Fruit fly (Drosophila melanogaster): ENCODE data around the gene CG13843.

Gene CG13843

DNA sequence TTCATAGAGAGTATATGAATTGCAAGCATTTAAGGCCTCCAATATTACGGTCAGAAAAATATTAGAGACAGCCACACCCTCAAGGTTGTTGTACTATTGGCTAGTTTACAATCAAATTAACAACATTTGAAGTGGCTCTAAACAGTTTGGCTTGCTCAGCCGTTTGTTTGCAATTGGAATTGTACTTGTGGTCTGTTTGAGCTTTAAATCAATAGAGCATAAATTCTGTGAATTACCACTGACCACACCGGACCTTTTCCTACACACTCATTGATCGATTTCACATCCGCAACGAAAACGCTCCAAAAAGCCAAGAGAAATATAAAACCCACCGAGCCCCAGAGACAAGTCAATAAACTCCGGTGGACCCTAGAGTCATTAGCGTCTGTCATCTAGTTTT is 35.7 kb upstream of the CG13843 start:
- TF ChIP-seq pad (GFP tag; optimal IDR thresholded peaks at IDR 0.05) (no peak), CG14711 (tag; optimal IDR thresholded peaks at IDR 0.05) (no peak), Hr96 (GFP tag; optimal IDR thresholded peaks at IDR 0.05) (no peak), CG7101 (tag; optimal IDR thresholded peaks at IDR 0.05) (no peak), CG1620 (GFP tag; optimal IDR thresholded peaks at IDR 0.05) (no peak), cnc (optimal IDR thresholded peaks at IDR 0.05) (no peak), cic (GFP tag; optimal IDR thresholded peaks at IDR 0.05) (no peak), toe (GFP tag; optimal IDR thresholded peaks at IDR 0.05) (no peak), ovo (GFP tag; optimal IDR thresholded peaks at IDR 0.05) (no peak), CG33017 (tag; optimal IDR thresholded peaks at IDR 0.05) (no peak), bab1 (GFP tag; optimal IDR thresholded peaks at IDR 0.05) (no peak), tj (GFP tag; optimal IDR thresholded peaks at IDR 0.05) (no peak), CG12768 (GFP tag; optimal IDR thresholded peaks at IDR 0.05) (no peak), Mnt (GFP tag; optimal IDR thresholded peaks at IDR 0.05) (no peak), Crg-1 (GFP tag; optimal IDR thresholded peaks at IDR 0.05) (no peak), Clk (GFP tag; optimal IDR thresholded peaks at IDR 0.05) (no peak), CG11617 (GFP tag; optimal IDR thresholded peaks at IDR 0.05) (no peak), kay (GFP tag; ENCODE audit: borderline replicate concordance) (no peak), CG5204 (GFP tag; optimal IDR thresholded peaks at IDR 0.05) (no peak), CG7045 (GFP tag; optimal IDR thresholded peaks at IDR 0.05) (no peak)

DNA sequence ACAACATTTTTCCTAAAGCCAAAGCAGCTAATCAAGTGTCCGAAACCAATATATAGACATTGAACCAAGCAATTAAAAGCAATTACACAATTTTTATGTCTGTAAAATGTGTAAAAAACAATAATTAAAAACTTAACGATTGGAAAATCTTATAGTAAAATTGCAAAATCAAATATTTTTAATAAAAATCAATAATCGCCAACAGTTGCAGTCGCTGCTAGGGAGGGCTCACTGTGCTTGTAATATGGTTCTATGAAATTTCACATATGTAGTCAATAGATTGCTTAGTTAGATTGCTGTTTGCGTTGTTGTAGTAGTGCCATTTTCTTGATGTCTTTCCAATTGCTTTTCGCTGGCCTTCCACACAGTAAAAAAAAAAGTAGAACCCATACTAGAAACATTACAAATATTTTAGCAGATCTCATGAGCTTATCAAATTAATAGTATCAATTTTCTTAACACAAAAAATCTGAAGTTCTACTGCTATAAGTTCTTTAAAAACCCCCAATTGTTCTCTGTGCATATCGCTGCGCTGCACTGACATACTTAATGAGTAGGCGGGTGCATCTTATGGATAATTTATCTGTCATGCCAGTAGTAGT is 33.1 kb upstream of the CG13843 start:
- no peak for TF ChIP-seq tj (GFP tag; optimal IDR thresholded peaks at IDR 0.05)
- no peak for TF ChIP-seq CG1620 (GFP tag; optimal IDR thresholded peaks at IDR 0.05)
- TF ChIP-seq cic (GFP tag; optimal IDR thresholded peaks at IDR 0.05): no peak
- no peak for TF ChIP-seq CG33017 (tag; optimal IDR thresholded peaks at IDR 0.05)
- no peak for TF ChIP-seq Hr96 (GFP tag; optimal IDR thresholded peaks at IDR 0.05)

DNA sequence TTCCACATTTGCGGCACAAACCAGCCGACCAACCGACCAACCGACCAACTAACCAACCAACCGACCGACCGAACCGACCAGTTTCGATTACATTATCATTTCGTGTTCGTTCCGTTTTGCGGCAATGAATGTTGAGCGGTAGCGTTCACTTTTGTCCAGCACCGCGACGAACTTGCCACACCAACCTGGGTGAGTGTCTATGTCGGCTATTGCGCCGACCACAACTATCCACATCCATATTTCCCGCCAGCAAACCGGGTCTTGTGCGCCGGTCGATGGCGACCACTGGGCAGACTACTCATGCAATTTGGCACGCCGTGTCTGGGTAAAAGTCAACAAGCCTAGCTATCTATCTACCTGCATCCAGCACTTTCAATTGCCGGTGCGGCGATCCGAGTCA is 32.3 kb upstream of the CG13843 start:
- TF ChIP-seq CG33017 (tag; optimal IDR thresholded peaks at IDR 0.05) (no peak), CG5204 (GFP tag; optimal IDR thresholded peaks at IDR 0.05) (no peak), Clk (GFP tag; optimal IDR thresholded peaks at IDR 0.05) (no peak), CG14711 (tag; optimal IDR thresholded peaks at IDR 0.05) (no peak), CG1620 (GFP tag; optimal IDR thresholded peaks at IDR 0.05) (no peak), CG7101 (tag; optimal IDR thresholded peaks at IDR 0.05) (no peak), cnc (optimal IDR thresholded peaks at IDR 0.05) (no peak), tj (GFP tag; optimal IDR thresholded peaks at IDR 0.05) (no peak), toe (GFP tag; optimal IDR thresholded peaks at IDR 0.05) (no peak), CG11617 (GFP tag; optimal IDR thresholded peaks at IDR 0.05) (no peak), CG7045 (GFP tag; optimal IDR thresholded peaks at IDR 0.05) (no peak), kay (GFP tag; ENCODE audit: borderline replicate concordance) (no peak), ovo (GFP tag; optimal IDR thresholded peaks at IDR 0.05) (no peak), bab1 (GFP tag; optimal IDR thresholded peaks at IDR 0.05) (no peak), Crg-1 (GFP tag; optimal IDR thresholded peaks at IDR 0.05) (no peak), CG12768 (GFP tag; optimal IDR thresholded peaks at IDR 0.05) (no peak), pad (GFP tag; optimal IDR thresholded peaks at IDR 0.05) (no peak)

DNA sequence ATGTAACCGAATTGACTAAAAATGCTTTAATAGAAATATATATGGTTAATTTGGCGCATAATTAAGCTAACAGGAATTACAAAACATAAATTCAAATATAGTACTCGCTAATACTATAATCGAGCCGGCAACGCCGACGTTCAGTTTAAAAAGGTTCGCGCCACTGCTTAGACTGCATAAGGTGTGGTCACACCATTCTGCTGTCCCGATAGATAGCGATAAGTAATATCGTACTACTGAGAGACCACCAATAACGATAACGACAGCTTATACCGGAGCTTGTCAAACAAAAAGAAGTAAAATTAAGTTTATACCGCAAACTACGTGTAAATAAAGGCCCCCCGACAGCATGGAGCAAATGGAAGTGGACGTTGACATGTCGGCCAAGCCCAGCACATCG is 28.7 kb upstream of the CG13843 start, which contains the start of gene CSN6:
Gene CSN6, plus strand, starts transcription at position 228 of the 400 bp plus-strand sequence.
- TF ChIP-seq Mnt (GFP tag; optimal IDR thresholded peaks at IDR 0.05) (peak; percentile 57), CG5204 (GFP tag; optimal IDR thresholded peaks at IDR 0.05) (no peak), tj (GFP tag; optimal IDR thresholded peaks at IDR 0.05) (no peak), Clk (GFP tag; optimal IDR thresholded peaks at IDR 0.05) (no peak), CG11617 (GFP tag; optimal IDR thresholded peaks at IDR 0.05) (no peak), bab1 (GFP tag; optimal IDR thresholded peaks at IDR 0.05) (peak; percentile 72)

DNA sequence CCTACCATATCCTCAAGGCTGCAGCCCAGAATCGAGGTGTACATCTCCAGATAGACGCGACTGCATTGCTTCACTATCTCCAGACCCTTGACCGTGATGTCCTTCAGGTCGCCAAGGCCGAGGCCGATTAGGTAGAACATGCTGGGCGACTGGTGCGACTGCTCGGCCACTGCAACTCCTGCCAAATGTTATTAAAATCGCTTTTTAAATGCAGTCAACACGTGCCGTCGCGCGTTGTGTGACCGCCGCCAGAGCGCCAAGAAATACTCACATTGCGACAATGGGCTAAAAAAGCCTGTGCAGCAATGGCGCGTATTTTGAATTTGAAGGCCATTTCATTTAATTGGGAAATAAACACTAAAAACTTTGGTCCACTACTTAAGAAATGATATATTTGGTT is 26.3 kb upstream of the CG13843 start, which contains the start of gene Dph5:
Gene Dph5, minus strand, starts transcription at position 245 of the 400 bp plus-strand sequence.
- peak; percentile 91 for TF ChIP-seq Mnt (GFP tag; optimal IDR thresholded peaks at IDR 0.05)
- no peak for TF ChIP-seq CG7101 (tag; optimal IDR thresholded peaks at IDR 0.05)
- no peak for TF ChIP-seq kay (GFP tag; ENCODE audit: borderline replicate concordance)
- TF ChIP-seq CG1620 (GFP tag; optimal IDR thresholded peaks at IDR 0.05): no peak
- TF ChIP-seq bab1 (GFP tag; optimal IDR thresholded peaks at IDR 0.05): peak; percentile 7
- no peak for TF ChIP-seq CG14711 (tag; optimal IDR thresholded peaks at IDR 0.05)
- no peak for TF ChIP-seq Hr96 (GFP tag; optimal IDR thresholded peaks at IDR 0.05)

DNA sequence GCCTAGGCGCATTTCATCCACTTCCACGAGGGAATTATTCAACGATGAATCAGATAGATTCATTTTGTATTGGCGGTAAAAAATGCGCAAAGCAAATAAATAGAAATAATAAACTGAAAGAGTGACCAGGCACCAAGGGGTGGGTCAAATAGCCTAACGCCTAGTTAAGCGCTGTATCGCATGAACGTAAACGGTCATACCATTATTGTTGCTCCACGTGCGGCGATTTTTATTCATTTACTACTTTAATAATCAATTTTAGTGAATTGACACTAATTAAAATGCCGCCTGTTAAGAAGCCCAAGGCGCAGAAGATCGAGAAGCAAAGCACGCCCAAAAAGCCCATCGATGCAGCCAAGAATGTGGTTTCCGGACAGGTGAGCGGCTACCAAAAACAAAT is 24.7 kb upstream of the CG13843 start, which contains the start of the genes CG33107 and CG6937:
Gene CG33107, minus strand, starts transcription at position 137 of the 400 bp plus-strand sequence.
Gene CG6937, plus strand, starts transcription at position 192 of the 400 bp plus-strand sequence.
- no peak for TF ChIP-seq CG11617 (GFP tag; optimal IDR thresholded peaks at IDR 0.05)
- TF ChIP-seq Mnt (GFP tag; optimal IDR thresholded peaks at IDR 0.05): peak; percentile 97

DNA sequence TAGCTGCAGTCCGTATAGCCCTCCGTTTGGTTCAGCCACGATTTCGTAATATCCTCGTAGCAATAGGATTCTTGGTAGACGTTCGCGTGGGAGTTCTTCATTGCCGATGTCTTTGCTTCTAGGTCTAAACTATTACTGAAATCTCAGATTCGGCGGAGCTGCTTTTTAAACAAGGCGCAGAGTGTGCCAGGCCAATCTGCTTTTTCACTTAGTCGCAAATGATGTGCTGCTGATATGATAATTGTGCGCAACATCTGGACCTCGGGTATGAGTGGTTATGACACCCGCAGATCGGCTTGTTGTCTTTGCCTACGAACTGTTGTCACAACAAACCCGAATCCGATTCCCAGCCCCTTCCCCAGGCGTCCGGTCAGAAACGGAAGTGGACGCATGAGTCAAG is 22.8 kb upstream of the CG13843 start, which contains the start of gene btn:
Gene btn, minus strand, starts transcription at position 101 of the 400 bp plus-strand sequence.
- TF ChIP-seq Clk (GFP tag; optimal IDR thresholded peaks at IDR 0.05): no peak
- TF ChIP-seq CG1620 (GFP tag; optimal IDR thresholded peaks at IDR 0.05): no peak
- TF ChIP-seq ovo (GFP tag; optimal IDR thresholded peaks at IDR 0.05): no peak
- no peak for TF ChIP-seq cic (GFP tag; optimal IDR thresholded peaks at IDR 0.05)
- no peak for TF ChIP-seq CG11617 (GFP tag; optimal IDR thresholded peaks at IDR 0.05)
- TF ChIP-seq pad (GFP tag; optimal IDR thresholded peaks at IDR 0.05): no peak
